Comparison of ENCODE assay signal across 1 fruit fly cellular context in the genomic region with DNA sequence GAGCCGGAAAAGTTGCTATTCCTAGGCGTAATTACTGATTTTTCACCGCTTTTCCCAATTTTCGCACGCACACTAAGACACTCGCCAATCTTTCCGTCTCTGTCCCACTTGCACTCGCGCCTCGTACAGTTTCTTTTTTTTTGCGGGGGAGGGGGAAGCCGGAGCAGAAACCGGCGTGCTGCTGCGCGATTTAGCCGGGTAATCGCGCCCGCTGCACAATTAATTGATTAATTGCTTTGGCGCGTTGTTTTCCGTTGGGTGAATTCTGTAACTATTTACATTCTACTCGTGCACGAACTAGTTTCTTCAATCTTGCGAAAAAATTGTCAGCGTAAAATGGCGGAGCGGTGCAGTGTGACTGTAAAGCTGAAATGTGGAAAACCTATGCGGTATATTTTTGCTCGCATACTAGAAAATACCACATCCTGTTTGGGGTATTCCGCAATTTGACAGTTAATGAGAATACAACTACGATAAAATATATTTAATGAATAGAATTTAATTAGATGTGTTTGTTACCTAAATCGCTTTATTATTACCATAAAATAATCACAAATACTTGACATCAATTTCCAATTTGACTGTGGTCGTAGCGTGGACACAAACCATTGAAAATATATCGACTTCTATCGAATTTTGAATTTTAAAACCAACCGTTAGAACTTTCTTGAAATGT.
TF ChIP-seq lines count a peak whose summit lies in the region.

A gene (minus strand): TSS at position 362 of the 676 bp plus-strand sequence.

TF ChIP-seq in whole organism, embryonic, 481 proteins besides CTCF, POLR2A, EP300 and RAD21 (continued from another document and continues in another):
- TF ChIP-seq D19A (tag; optimal IDR thresholded peaks at IDR 0.05; lab: Kevin White, UChicago) (peak; percentile 37), p53 (GFP tag; optimal IDR thresholded peaks at IDR 0.05; lab: Kevin White, UChicago) (no peak), ap (GFP tag; IDR thresholded peaks at IDR 0.05; lab: Robert Waterston, UW) (0 out of 2 replicates have a peak, but pooled peaks have one; percentile 25), Fer3 (tag; optimal IDR thresholded peaks at IDR 0.05; lab: Kevin White, UChicago) (peak; percentile 66), klu (GFP tag; IDR thresholded peaks at IDR 0.05; lab: Robert Waterston, UW) (no peak), CG14710 (tag; optimal IDR thresholded peaks at IDR 0.05; lab: Kevin White, UChicago) (peak; percentile 87), PHDP (tag; optimal IDR thresholded peaks at IDR 0.05; lab: Kevin White, UChicago) (peak; percentile 76), gsb (GFP tag; IDR thresholded peaks at IDR 0.05; lab: Robert Waterston, UW) (no peak), zf30C (GFP tag; optimal IDR thresholded peaks at IDR 0.05; lab: Kevin White, UChicago) (no peak), ac (GFP tag; optimal IDR thresholded peaks at IDR 0.05; lab: Kevin White, UChicago) (no peak), crol (GFP tag; IDR thresholded peaks at IDR 0.05; lab: Robert Waterston, UW) (peak; percentile 94), CG9932 (GFP tag; IDR thresholded peaks at IDR 0.05; lab: Robert Waterston, UW) (peak; percentile 70), lola (GFP tag; optimal IDR thresholded peaks at IDR 0.05; lab: Kevin White, UChicago) (peak in 1 of 3 experiments; percentile 62), CG11695 (GFP tag; IDR thresholded peaks at IDR 0.05; lab: Robert Waterston, UW) (peak; percentile 60; the same call in 2 of the 3 replicates), CG30431 (GFP tag; optimal IDR thresholded peaks at IDR 0.05; lab: Kevin White, UChicago) (no peak), CG32767 (GFP tag; IDR thresholded peaks at IDR 0.05; lab: Robert Waterston, UW) (peak; percentile 94), CG2889 (GFP tag; IDR thresholded peaks at IDR 0.05; lab: Robert Waterston, UW) (0 out of 3 replicates have a peak, but pooled peaks have one; percentile 47), ato (GFP tag; IDR thresholded peaks at IDR 0.05; lab: Robert Waterston, UW; ENCODE audit: partially characterized antibody) (0 out of 2 replicates have a peak, but pooled peaks have one; percentile 20), CG31388 (GFP tag; optimal IDR thresholded peaks at IDR 0.05; lab: Kevin White, UChicago) (peak; percentile 24), tio (GFP tag; optimal IDR thresholded peaks at IDR 0.05; lab: Kevin White, UChicago) (peak; percentile 20), CG4854 (GFP tag; optimal IDR thresholded peaks at IDR 0.05; lab: Kevin White, UChicago) (peak; percentile 46), CG7372 (GFP tag; IDR thresholded peaks at IDR 0.05; lab: Robert Waterston, UW) (peak; percentile 68), trem (tag; optimal IDR thresholded peaks at IDR 0.05; lab: Kevin White, UChicago) (peak; percentile 87), tll (GFP tag; optimal IDR thresholded peaks at IDR 0.05; lab: Kevin White, UChicago) (no peak), CG9437 (GFP tag; optimal IDR thresholded peaks at IDR 0.05; lab: Kevin White, UChicago) (peak; percentile 6), Abd-B (GFP tag; optimal IDR thresholded peaks at IDR 0.05; lab: Kevin White, UChicago) (peak; percentile 26), CG42726 (GFP tag; IDR thresholded peaks at IDR 0.05; lab: Robert Waterston, UW; ENCODE audit: partially characterized antibody) (0 out of 2 replicates have a peak, but pooled peaks have one; percentile 18), CG2875 (GFP tag; optimal IDR thresholded peaks at IDR 0.05; lab: Kevin White, UChicago) (peak; percentile 6), esg (GFP tag; conservative IDR thresholded peaks at IDR 0.05; lab: Robert Waterston, UW) (peak; percentile 37; the same call in 1 of the 2 replicates), Lim3 (GFP tag; IDR thresholded peaks at IDR 0.05; lab: Robert Waterston, UW) (no peak), vnd (GFP tag; IDR thresholded peaks at IDR 0.05; lab: Robert Waterston, UW; ENCODE audit: partially characterized antibody) (no peak), Trl (optimal IDR thresholded peaks at IDR 0.05; lab: Kevin White, UChicago) (no peak), Trl (GFP tag; optimal IDR thresholded peaks at IDR 0.05; lab: Kevin White, UChicago) (peak; percentile 43), HmgD (GFP tag; optimal IDR thresholded peaks at IDR 0.05; lab: Kevin White, UChicago) (peak; percentile 62), cwo (GFP tag; optimal IDR thresholded peaks at IDR 0.05; lab: Kevin White, UChicago) (no peak), CG16863 (GFP tag; optimal IDR thresholded peaks at IDR 0.05; lab: Kevin White, UChicago) (peak; percentile 17), CG12104 (GFP tag; optimal IDR thresholded peaks at IDR 0.05; lab: Kevin White, UChicago) (peak; percentile 47), pb (GFP tag; optimal IDR thresholded peaks at IDR 0.05; lab: Kevin White, UChicago) (no peak), Lhr (GFP tag; optimal IDR thresholded peaks at IDR 0.05; lab: Kevin White, UChicago) (peak; percentile 80), CG10274 (GFP tag; optimal IDR thresholded peaks at IDR 0.05; lab: Kevin White, UChicago) (no peak), crc (GFP tag; optimal IDR thresholded peaks at IDR 0.05; lab: Kevin White, UChicago) (no peak), Fer1 (GFP tag; optimal IDR thresholded peaks at IDR 0.05; lab: Kevin White, UChicago) (no peak), ssp (GFP tag; IDR thresholded peaks at IDR 0.05; lab: Robert Waterston, UW) (peak; percentile 74), Bgb (GFP tag; IDR thresholded peaks at IDR 0.05; lab: Robert Waterston, UW; ENCODE audit: partially characterized antibody) (peak; percentile 31; the same call in 1 of the 2 replicates), CG1832 (GFP tag; optimal IDR thresholded peaks at IDR 0.05; lab: Kevin White, UChicago) (peak; percentile 88), ems (GFP tag; optimal IDR thresholded peaks at IDR 0.05; lab: Kevin White, UChicago) (peak; percentile 35), CG31224 (GFP tag; IDR thresholded peaks at IDR 0.05; lab: Robert Waterston, UW) (peak; percentile 53), HLHmδ (GFP tag; optimal IDR thresholded peaks at IDR 0.05; lab: Kevin White, UChicago) (no peak), Oli (tag; optimal IDR thresholded peaks at IDR 0.05; lab: Kevin White, UChicago) (peak; percentile 39), dati (GFP tag; IDR thresholded peaks at IDR 0.05; lab: Robert Waterston, UW) (no peak), Ptx1 (GFP tag; IDR thresholded peaks at IDR 0.05; lab: Robert Waterston, UW) (peak; percentile 54), onecut (GFP tag; IDR thresholded peaks at IDR 0.05; lab: Robert Waterston, UW) (0 out of 2 replicates have a peak, but pooled peaks have one; percentile 10), Taf1 (GFP tag; IDR thresholded peaks at IDR 0.05; lab: Robert Waterston, UW) (no peak), prd (optimal IDR thresholded peaks at IDR 0.05; lab: Kevin White, UChicago) (no peak), prd (GFP tag; IDR thresholded peaks at IDR 0.05; lab: Robert Waterston, UW) (peak; percentile 74), wdn (GFP tag; IDR thresholded peaks at IDR 0.05; lab: Robert Waterston, UW) (no peak), Hmx (GFP tag; optimal IDR thresholded peaks at IDR 0.05; lab: Kevin White, UChicago) (peak; percentile 30), CG14014 (GFP tag; IDR thresholded peaks at IDR 0.05; lab: Robert Waterston, UW) (peak; percentile 56), ci (GFP tag; IDR thresholded peaks at IDR 0.05; lab: Robert Waterston, UW) (peak; percentile 82), slbo (GFP tag; IDR thresholded peaks at IDR 0.05; lab: Robert Waterston, UW) (peak; percentile 80), Myb (GFP tag; optimal IDR thresholded peaks at IDR 0.05; lab: Kevin White, UChicago) (peak; percentile 94), GATAe (GFP tag; conservative IDR thresholded peaks at IDR 0.05; lab: Robert Waterston, UW) (no peak), ewg (GFP tag; optimal IDR thresholded peaks at IDR 0.05; lab: Kevin White, UChicago) (peak; percentile 19), CG10267 (tag; optimal IDR thresholded peaks at IDR 0.05; lab: Kevin White, UChicago) (peak; percentile 79), zen (tag; optimal IDR thresholded peaks at IDR 0.05; lab: Kevin White, UChicago) (peak; percentile 89), CG12942 (GFP tag; optimal IDR thresholded peaks at IDR 0.05; lab: Kevin White, UChicago) (peak; percentile 57), CG12659 (GFP tag; optimal IDR thresholded peaks at IDR 0.05; lab: Kevin White, UChicago) (peak; percentile 60), gfzf (GFP tag; optimal IDR thresholded peaks at IDR 0.05; lab: Kevin White, UChicago) (peak; percentile 79), CG18011 (GFP tag; optimal IDR thresholded peaks at IDR 0.05; lab: Kevin White, UChicago) (peak; percentile 24), CG10462 (GFP tag; optimal IDR thresholded peaks at IDR 0.05; lab: Kevin White, UChicago) (peak; percentile 42), CG12155 (GFP tag; optimal IDR thresholded peaks at IDR 0.05; lab: Kevin White, UChicago) (peak; percentile 44), Max (GFP tag; optimal IDR thresholded peaks at IDR 0.05; lab: Kevin White, UChicago) (peak; percentile 51), schlank (tag; optimal IDR thresholded peaks at IDR 0.05; lab: Kevin White, UChicago) (no peak), CG30403 (GFP tag; optimal IDR thresholded peaks at IDR 0.05; lab: Kevin White, UChicago) (peak; percentile 70), CG1529 (GFP tag; optimal IDR thresholded peaks at IDR 0.05; lab: Kevin White, UChicago) (peak; percentile 3), eyg (GFP tag; optimal IDR thresholded peaks at IDR 0.05; lab: Kevin White, UChicago) (no peak), CG34422 (GFP tag; IDR thresholded peaks at IDR 0.05; lab: Robert Waterston, UW) (peak; percentile 96), Hey (tag; optimal IDR thresholded peaks at IDR 0.05; lab: Kevin White, UChicago) (peak; percentile 29), CG33213 (GFP tag; optimal IDR thresholded peaks at IDR 0.05; lab: Kevin White, UChicago) (peak; percentile 6), CHES-1-like (GFP tag; optimal IDR thresholded peaks at IDR 0.05; lab: Kevin White, UChicago) (peak; percentile 66), mirr (GFP tag; optimal IDR thresholded peaks at IDR 0.05; lab: Kevin White, UChicago) (peak; percentile 31), br (optimal IDR thresholded peaks at IDR 0.05; lab: Kevin White, UChicago) (no peak), CG15696 (tag; optimal IDR thresholded peaks at IDR 0.05; lab: Kevin White, UChicago) (peak; percentile 74), CG6854 (GFP tag; optimal IDR thresholded peaks at IDR 0.05; lab: Kevin White, UChicago) (no peak), bcd (GFP tag; optimal IDR thresholded peaks at IDR 0.05; lab: Kevin White, UChicago) (peak; percentile 38), CG15514 (GFP tag; optimal IDR thresholded peaks at IDR 0.05; lab: Kevin White, UChicago) (peak; percentile 80), CG9797 (GFP tag; optimal IDR thresholded peaks at IDR 0.05; lab: Kevin White, UChicago) (peak; percentile 84), Usf (GFP tag; optimal IDR thresholded peaks at IDR 0.05; lab: Kevin White, UChicago) (peak; percentile 8), CG16815 (GFP tag; optimal IDR thresholded peaks at IDR 0.05; lab: Kevin White, UChicago) (peak; percentile 22), bbx (GFP tag; IDR thresholded peaks at IDR 0.05; lab: Robert Waterston, UW; ENCODE audit: partially characterized antibody) (no peak), CG5245 (GFP tag; optimal IDR thresholded peaks at IDR 0.05; lab: Kevin White, UChicago) (peak; percentile 25), Blimp-1 (GFP tag; optimal IDR thresholded peaks at IDR 0.05; lab: Kevin White, UChicago) (no peak), row (GFP tag; IDR thresholded peaks at IDR 0.05; lab: Robert Waterston, UW) (peak; percentile 85), Ets97D (GFP tag; optimal IDR thresholded peaks at IDR 0.05; lab: Kevin White, UChicago) (peak; percentile 49), CG10979 (tag; optimal IDR thresholded peaks at IDR 0.05; lab: Kevin White, UChicago) (peak; percentile 64), CG17385 (GFP tag; optimal IDR thresholded peaks at IDR 0.05; lab: Kevin White, UChicago) (peak; percentile 39), fd96Cb (tag; optimal IDR thresholded peaks at IDR 0.05; lab: Kevin White, UChicago) (peak; percentile 52), luna (GFP tag; optimal IDR thresholded peaks at IDR 0.05; lab: Kevin White, UChicago) (no peak), D (optimal IDR thresholded peaks at IDR 0.05; lab: Kevin White, UChicago) (no peak), D (GFP tag; optimal IDR thresholded peaks at IDR 0.05; lab: Kevin White, UChicago) (peak; percentile 30), CG7987 (GFP tag; optimal IDR thresholded peaks at IDR 0.05; lab: Kevin White, UChicago) (no peak), CG9817 (tag; optimal IDR thresholded peaks at IDR 0.05; lab: Kevin White, UChicago) (peak; percentile 75), CG15479 (GFP tag; optimal IDR thresholded peaks at IDR 0.05; lab: Kevin White, UChicago) (peak; percentile 13), pzg (GFP tag; optimal IDR thresholded peaks at IDR 0.05; lab: Kevin White, UChicago) (peak; percentile 79), CG8359 (GFP tag; optimal IDR thresholded peaks at IDR 0.05; lab: Kevin White, UChicago; ENCODE audit: borderline replicate concordance) (no peak), Rx (GFP tag; IDR thresholded peaks at IDR 0.05; lab: Robert Waterston, UW) (0 out of 2 replicates have a peak, but pooled peaks have one; percentile 6), CG8765 (GFP tag; IDR thresholded peaks at IDR 0.05; lab: Robert Waterston, UW) (peak; percentile 50; the same call in 1 of the 2 replicates), nom (GFP tag; optimal IDR thresholded peaks at IDR 0.05; lab: Kevin White, UChicago) (peak; percentile 50), ken (GFP tag; IDR thresholded peaks at IDR 0.05; lab: Robert Waterston, UW) (peak; percentile 43; the same call in 1 of the 3 replicates), cas (GFP tag; IDR thresholded peaks at IDR 0.05; lab: Robert Waterston, UW) (peak; percentile 54; the same call in 1 of the 2 replicates), CG11085 (GFP tag; IDR thresholded peaks at IDR 0.05; lab: Robert Waterston, UW) (no peak), CG14050 (GFP tag; IDR thresholded peaks at IDR 0.05; lab: Robert Waterston, UW) (peak; percentile 61; the same call in 2 of the 3 replicates), Dref (GFP tag; IDR thresholded peaks at IDR 0.05; lab: Robert Waterston, UW) (peak; percentile 76), Dll (GFP tag; IDR thresholded peaks at IDR 0.05; lab: Robert Waterston, UW; ENCODE audit: partially characterized antibody) (0 out of 4 replicates have a peak, but pooled peaks have one; percentile 46), lab (GFP tag; optimal IDR thresholded peaks at IDR 0.05; lab: Kevin White, UChicago) (peak; percentile 63), Hr51 (GFP tag; optimal IDR thresholded peaks at IDR 0.05; lab: Kevin White, UChicago) (peak; percentile 29 to 72), unpg (GFP tag; optimal IDR thresholded peaks at IDR 0.05; lab: Kevin White, UChicago) (peak; percentile 80), dan (GFP tag; IDR thresholded peaks at IDR 0.05; lab: Robert Waterston, UW) (no peak), dmrt99B (tag; optimal IDR thresholded peaks at IDR 0.05; lab: Kevin White, UChicago) (peak; percentile 41), E2f2 (GFP tag; IDR thresholded peaks at IDR 0.05; lab: Robert Waterston, UW) (peak; percentile 79)
